Fruit fly (Drosophila melanogaster): ENCODE data around the gene CG16710.

The CG16710 gene

dm6 chr3R:23669401-23670216 is 12.7 kb upstream of the CG16710 start, which contains the start of gene CG31145 (continued):
- TF ChIP-seq dac (GFP tag; optimal IDR thresholded peaks at IDR 0.05) (peak; percentile 100), acj6 (GFP tag; optimal IDR thresholded peaks at IDR 0.05) (peak; percentile 100), Hr4 (GFP tag; optimal IDR thresholded peaks at IDR 0.05) (peak; percentile 100), Sox15 (GFP tag; optimal IDR thresholded peaks at IDR 0.05) (peak; percentile 100), CG6163 (GFP tag; IDR thresholded peaks at IDR 0.05) (peak; percentile 99), achi (GFP tag; optimal IDR thresholded peaks at IDR 0.05) (peak; percentile 99), OdsH (GFP tag; optimal IDR thresholded peaks at IDR 0.05) (peak; percentile 100), Sox102F (GFP tag; optimal IDR thresholded peaks at IDR 0.05) (peak; percentile 100), Ets21C (GFP tag; optimal IDR thresholded peaks at IDR 0.05) (peak; percentile 99), CG6792 (GFP tag; optimal IDR thresholded peaks at IDR 0.05) (peak; percentile 100), CG32006 (GFP tag; optimal IDR thresholded peaks at IDR 0.05) (peak; percentile 100), Hr39 (GFP tag; optimal IDR thresholded peaks at IDR 0.05) (peak; percentile 100), CG1621 (tag; optimal IDR thresholded peaks at IDR 0.05) (peak; percentile 99), CG8319 (GFP tag; optimal IDR thresholded peaks at IDR 0.05) (peak; percentile 99)

- TF ChIP-seq CG11762 (GFP tag; optimal IDR thresholded peaks at IDR 0.05; ENCODE audit: insufficient read depth), result no peak
- TF ChIP-seq Smox (GFP tag; optimal IDR thresholded peaks at IDR 0.05), result no peak
- TF ChIP-seq Met (GFP tag; optimal IDR thresholded peaks at IDR 0.05), result no peak
- peak; percentile 3 for TF ChIP-seq Hr4 (GFP tag; optimal IDR thresholded peaks at IDR 0.05)
- no peak for TF ChIP-seq CG8632 (GFP tag; optimal IDR thresholded peaks at IDR 0.05)
- TF ChIP-seq CG31627 (GFP tag; optimal IDR thresholded peaks at IDR 0.05), result no peak
- peak; percentile 7 for TF ChIP-seq Sox15 (GFP tag; optimal IDR thresholded peaks at IDR 0.05)
- no peak for TF ChIP-seq Ets21C (GFP tag; optimal IDR thresholded peaks at IDR 0.05)
- TF ChIP-seq CG6808 (GFP tag; optimal IDR thresholded peaks at IDR 0.05), result no peak
- TF ChIP-seq Hr38 (GFP tag; optimal IDR thresholded peaks at IDR 0.05), result no peak
- no peak for TF ChIP-seq CG6792 (GFP tag; optimal IDR thresholded peaks at IDR 0.05)
- TF ChIP-seq svp (GFP tag), result no peak
- TF ChIP-seq pdm3 (GFP tag; optimal IDR thresholded peaks at IDR 0.05), result peak; percentile 14
- no peak for TF ChIP-seq Blimp-1 (GFP tag; optimal IDR thresholded peaks at IDR 0.05)
- no peak for TF ChIP-seq CG9139 (GFP tag; optimal IDR thresholded peaks at IDR 0.05)
- TF ChIP-seq CG7368 (GFP tag; optimal IDR thresholded peaks at IDR 0.05), result peak; percentile 9
- TF ChIP-seq CG3032 (tag; optimal IDR thresholded peaks at IDR 0.05), result no peak
- no peak for TF ChIP-seq CG1621 (tag; optimal IDR thresholded peaks at IDR 0.05)
- TF ChIP-seq Eip78C (GFP tag), result peak; percentile 73
- peak; percentile 10 for TF ChIP-seq OdsH (GFP tag; optimal IDR thresholded peaks at IDR 0.05)
- TF ChIP-seq CG8119 (GFP tag; IDR thresholded peaks at IDR 0.05), result no peak
- no peak for TF ChIP-seq CG15336 (GFP tag; IDR thresholded peaks at IDR 0.05)
- peak; percentile 8 for TF ChIP-seq CG32006 (GFP tag; optimal IDR thresholded peaks at IDR 0.05)
- no peak for TF ChIP-seq ss (GFP tag; optimal IDR thresholded peaks at IDR 0.05)
Measured at dm6 chr3R:23673084-23673483, 9.2 kb upstream of the CG16710 start.

- TF ChIP-seq net (GFP tag; optimal IDR thresholded peaks at IDR 0.05) (peak; percentile 37), Gug (GFP tag; IDR thresholded peaks at IDR 0.05) (no peak), fd59A (GFP tag; optimal IDR thresholded peaks at IDR 0.05) (no peak), Smox (GFP tag; optimal IDR thresholded peaks at IDR 0.05) (peak; percentile 38), CG32006 (GFP tag; optimal IDR thresholded peaks at IDR 0.05) (peak; percentile 58), CG8632 (GFP tag; optimal IDR thresholded peaks at IDR 0.05) (peak; percentile 22), CG6854 (GFP tag; optimal IDR thresholded peaks at IDR 0.05) (no peak), lz (GFP tag; optimal IDR thresholded peaks at IDR 0.05) (peak; percentile 25), Hr4 (GFP tag; optimal IDR thresholded peaks at IDR 0.05) (peak; percentile 37), esn (GFP tag; optimal IDR thresholded peaks at IDR 0.05) (peak; percentile 49), Eip75B (GFP tag; optimal IDR thresholded peaks at IDR 0.05) (peak; percentile 55), Met (GFP tag; optimal IDR thresholded peaks at IDR 0.05) (peak; percentile 32), CG6163 (GFP tag; IDR thresholded peaks at IDR 0.05) (no peak), fd85E (GFP tag; optimal IDR thresholded peaks at IDR 0.05) (no peak), CG10631 (GFP tag; optimal IDR thresholded peaks at IDR 0.05) (no peak), Hr39 (GFP tag; optimal IDR thresholded peaks at IDR 0.05) (peak; percentile 5), eg (GFP tag; IDR thresholded peaks at IDR 0.05) (0 out of 3 replicates have a peak, but pooled peaks have one; percentile 12), Sox14 (GFP tag; optimal IDR thresholded peaks at IDR 0.05) (no peak), Ets21C (GFP tag; optimal IDR thresholded peaks at IDR 0.05) (no peak), topi (GFP tag; optimal IDR thresholded peaks at IDR 0.05) (peak; percentile 29), acj6 (GFP tag; optimal IDR thresholded peaks at IDR 0.05) (no peak), dac (GFP tag; optimal IDR thresholded peaks at IDR 0.05) (peak; percentile 24), CG3032 (tag; optimal IDR thresholded peaks at IDR 0.05) (no peak), CG15336 (GFP tag; IDR thresholded peaks at IDR 0.05) (peak; percentile 59), CG16779 (tag; optimal IDR thresholded peaks at IDR 0.05) (no peak), Sox102F (GFP tag; optimal IDR thresholded peaks at IDR 0.05) (peak; percentile 42), achi (GFP tag; optimal IDR thresholded peaks at IDR 0.05) (peak; percentile 19), CG11294 (GFP tag; IDR thresholded peaks at IDR 0.05) (no peak), CG8319 (GFP tag; optimal IDR thresholded peaks at IDR 0.05) (no peak)
Measured at dm6 chr3R:23674369-23674768, 7.9 kb upstream of the CG16710 start.
